Fruit fly (Drosophila melanogaster) whole organism, wandering third instar larva: ENCODE data around the gene CG15452.

ENCODE experiments used
- Abd-B ChIP-seq: fragments of >200 bp; optimal IDR thresholded peaks from 2 replicates; lab custom pipeline; 2017; ENCODE audit warnings: missing biosample characterization, missing genetic modification characterization
- CG9705 ChIP-seq: fragments of 200-800 bp; sonication (Bioruptor generic); optimal IDR thresholded peaks from 2 replicates; lab custom pipeline; 2018; ENCODE audit warnings: missing biosample characterization, mild to moderate bottlenecking, missing genetic modification characterization
- CrebA ChIP-seq: fragments of 200-800 bp; sonication (Bioruptor generic); optimal IDR thresholded peaks from 2 replicates; lab custom pipeline; 2016; ENCODE audit warnings: missing biosample characterization, mild to moderate bottlenecking, missing genetic modification characterization, borderline replicate concordance
- Dfd ChIP-seq: fragments of >200 bp; optimal IDR thresholded peaks from 2 replicates; lab custom pipeline; 2017; ENCODE audit warnings: missing biosample characterization, missing genetic modification characterization
- Dif ChIP-seq: fragments of 200-275, 200-300 bp; sonication (Bioruptor generic); optimal IDR thresholded peaks from 2 replicates; lab custom pipeline; 2018; ENCODE audit warnings: missing biosample characterization, missing genetic modification characterization; ENCODE audit not compliant: partially characterized antibody
- GATAd ChIP-seq: sonication (Bioruptor generic); optimal IDR thresholded peaks from 2 replicates; lab custom pipeline; 2016; ENCODE audit warnings: missing biosample characterization, missing genetic modification characterization
- HLH106 ChIP-seq: fragments of 200-800 bp; optimal IDR thresholded peaks from 3 replicates; lab custom pipeline; 2019; ENCODE audit warnings: missing biosample characterization, mild to moderate bottlenecking, missing genetic modification characterization, moderate library complexity
- Hnf4 ChIP-seq: fragments of 200-800 bp; sonication (Bioruptor generic); optimal IDR thresholded peaks from 2 replicates; lab custom pipeline; 2016; ENCODE audit warnings: missing biosample characterization, mild to moderate bottlenecking, missing genetic modification characterization
- Hr78 ChIP-seq: fragments of >200 bp; optimal IDR thresholded peaks from 2 replicates; lab custom pipeline; 2017; ENCODE audit warnings: missing biosample characterization, missing genetic modification characterization
- Hr83 ChIP-seq: fragments of 200-300 bp; sonication (Bioruptor generic); optimal IDR thresholded peaks from 2 replicates; lab custom pipeline; 2016; ENCODE audit warnings: missing biosample characterization, mild to moderate bottlenecking, missing genetic modification characterization, moderate library complexity; ENCODE audit not compliant: poor library complexity, severe bottlenecking
- Jra ChIP-seq: sonication (Bioruptor generic); optimal IDR thresholded peaks from 2 replicates; lab custom pipeline; 2016; ENCODE audit warnings: missing biosample characterization, missing genetic modification characterization
- Mio ChIP-seq: sonication (Bioruptor generic); optimal IDR thresholded peaks from 2 replicates; lab custom pipeline; 2016; ENCODE audit warnings: missing biosample characterization, missing genetic modification characterization
- Myc ChIP-seq: fragments of >200 bp; optimal IDR thresholded peaks from 2 replicates; lab custom pipeline; 2017
- N ChIP-seq: fragments of >200 bp; optimal IDR thresholded peaks from 2 replicates; lab custom pipeline; 2018; ENCODE audit warnings: missing biosample characterization, missing external identifiers, missing genetic modification characterization
- OdsH ChIP-seq: fragments of 200-800 bp; sonication (Bioruptor generic); optimal IDR thresholded peaks from 2 replicates; lab custom pipeline; 2016; ENCODE audit warnings: missing biosample characterization, mild to moderate bottlenecking, missing genetic modification characterization
- Rel ChIP-seq, 2 experiments: fragments of 200-800 bp; sonication (Bioruptor generic) in 1 of 2; optimal IDR thresholded peaks; 2 replicates in 1 of 2; 3 replicates in 1 of 2; lab custom pipeline; 2016 to 2019; ENCODE audit warnings: mild to moderate bottlenecking in 2 of 2, missing biosample characterization in 2 of 2, missing genetic modification characterization in 2 of 2, moderate library complexity in 1 of 2
- Sp1 ChIP-seq: fragments of 200-800 bp; sonication (Bioruptor generic); optimal IDR thresholded peaks from 3 replicates; lab custom pipeline; 2019; ENCODE audit warnings: missing biosample characterization, mild to moderate bottlenecking, missing genetic modification characterization, moderate library complexity
- br ChIP-seq: fragments of 200-800 bp; sonication (Bioruptor generic); optimal IDR thresholded peaks from 2 replicates; lab custom pipeline; 2016; ENCODE audit warnings: missing biosample characterization, missing genetic modification characterization
- brk ChIP-seq: fragments of 200-800 bp; sonication (Bioruptor generic); optimal IDR thresholded peaks from 2 replicates; lab custom pipeline; 2016; ENCODE audit warnings: missing biosample characterization, mild to moderate bottlenecking, missing genetic modification characterization
- dl ChIP-seq, 2 experiments: fragments of 175-275, 200-275 bp in 1 of 2; fragments of 200-275 bp in 1 of 2; sonication (Bioruptor generic); optimal IDR thresholded peaks; lab custom pipeline; 2018; ENCODE audit warnings: mild to moderate bottlenecking in 2 of 2, missing biosample characterization in 2 of 2, missing genetic modification characterization in 2 of 2, moderate library complexity in 2 of 2; ENCODE audit not compliant: partially characterized antibody in 2 of 2, insufficient read depth in 1 of 2
- dmrt93B ChIP-seq: fragments of 200-800 bp; sonication (Bioruptor generic); optimal IDR thresholded peaks from 2 replicates; lab custom pipeline; 2018; ENCODE audit warnings: missing biosample characterization, mild to moderate bottlenecking, missing genetic modification characterization
- ey ChIP-seq: fragments of 200-800 bp; sonication (Bioruptor generic); optimal IDR thresholded peaks from 2 replicates; lab custom pipeline; 2016; ENCODE audit warnings: missing biosample characterization, missing genetic modification characterization
- foxo ChIP-seq, 2 experiments: fragments of 200-800 bp; sonication (Bioruptor generic); optimal IDR thresholded peaks; 2 replicates in 1 of 2; 3 replicates in 1 of 2; lab custom pipeline; 2016 to 2017; ENCODE audit warnings: missing biosample characterization in 2 of 2, missing genetic modification characterization in 2 of 2
- fru ChIP-seq: fragments of 200-800 bp; sonication (Bioruptor generic); optimal IDR thresholded peaks from 3 replicates; lab custom pipeline; 2016; ENCODE audit warnings: missing biosample characterization, mild to moderate bottlenecking, missing genetic modification characterization
- h ChIP-seq: fragments of 200-800 bp; sonication (Bioruptor generic); optimal IDR thresholded peaks from 3 replicates; lab custom pipeline; 2016; ENCODE audit warnings: missing biosample characterization, mild to moderate bottlenecking, missing genetic modification characterization
- jim ChIP-seq: fragments of 175-275, 200-325 bp; sonication (Bioruptor generic); optimal IDR thresholded peaks from 2 replicates; lab custom pipeline; 2016; ENCODE audit warnings: missing biosample characterization, mild to moderate bottlenecking, missing genetic modification characterization
- lola ChIP-seq: fragments of >200 bp; optimal IDR thresholded peaks from 2 replicates; lab custom pipeline; 2017; ENCODE audit warnings: missing biosample characterization, missing genetic modification characterization
- pan ChIP-seq: fragments of >200 bp; optimal IDR thresholded peaks from 2 replicates; lab custom pipeline; 2017
- psq ChIP-seq: fragments of 200-800 bp; sonication (Bioruptor generic); optimal IDR thresholded peaks from 3 replicates; lab custom pipeline; 2017; ENCODE audit warnings: missing biosample characterization, mild to moderate bottlenecking, missing genetic modification characterization, moderate library complexity
- rgr ChIP-seq: fragments of 200-800 bp; sonication (Bioruptor generic); optimal IDR thresholded peaks from 3 replicates; lab custom pipeline; 2016; ENCODE audit warnings: missing biosample characterization, mild to moderate bottlenecking, missing genetic modification characterization
- sv ChIP-seq: fragments of 200-800 bp; sonication (Bioruptor generic); optimal IDR thresholded peaks from 3 replicates; lab custom pipeline; 2016; ENCODE audit warnings: missing biosample characterization, missing genetic modification characterization
- tai ChIP-seq: sonication (Bioruptor generic); optimal IDR thresholded peaks from 2 replicates; lab custom pipeline; 2016; ENCODE audit warnings: missing biosample characterization, missing genetic modification characterization

Gene CG15452

DNA sequence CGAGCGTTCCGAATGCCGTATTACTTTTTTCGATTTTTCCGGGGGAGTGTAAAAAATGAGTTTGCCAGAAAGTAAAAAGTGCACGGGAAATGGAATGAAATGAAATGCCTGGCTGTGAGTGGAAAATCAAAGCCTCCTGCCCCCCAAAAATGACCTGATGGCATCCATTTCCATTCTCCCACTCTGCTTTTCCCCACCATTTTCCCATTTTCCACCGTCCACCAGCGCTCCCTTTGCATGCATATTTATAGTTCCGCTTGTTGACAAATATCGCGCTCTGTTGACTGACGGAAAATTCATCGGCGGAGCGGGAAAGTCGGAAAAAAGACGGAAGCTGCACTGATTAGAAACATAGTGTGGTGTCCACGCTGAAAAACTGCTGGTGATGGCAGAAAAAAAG is at the start of gene CG15452:
CG15452 (minus strand) TSS at position 101 of the 400 bp plus-strand sequence.
- TF ChIP-seq Abd-B (GFP tag; lab: Kevin White, UChicago) (no peak), Sp1 (no peak), sv (GFP tag; lab: Kevin White, UChicago) (no peak), br (GFP tag; lab: Kevin White, UChicago) (no peak), Hr83 (GFP tag; lab: Kevin White, UChicago) (no peak), Hr78 (GFP tag; lab: Kevin White, UChicago) (no peak), psq (GFP tag; lab: Kevin White, UChicago) (no peak), h (GFP tag; lab: Kevin White, UChicago) (no peak), pan (lab: Kevin White, UChicago) (no peak), Dfd (GFP tag; lab: Kevin White, UChicago) (no peak), dmrt93B (no peak), CG9705 (GFP tag; lab: Kevin White, UChicago) (no peak), foxo (GFP tag; optimal IDR thresholded peaks at IDR 0.05; lab: Kevin White, UChicago) (no peak)

DNA sequence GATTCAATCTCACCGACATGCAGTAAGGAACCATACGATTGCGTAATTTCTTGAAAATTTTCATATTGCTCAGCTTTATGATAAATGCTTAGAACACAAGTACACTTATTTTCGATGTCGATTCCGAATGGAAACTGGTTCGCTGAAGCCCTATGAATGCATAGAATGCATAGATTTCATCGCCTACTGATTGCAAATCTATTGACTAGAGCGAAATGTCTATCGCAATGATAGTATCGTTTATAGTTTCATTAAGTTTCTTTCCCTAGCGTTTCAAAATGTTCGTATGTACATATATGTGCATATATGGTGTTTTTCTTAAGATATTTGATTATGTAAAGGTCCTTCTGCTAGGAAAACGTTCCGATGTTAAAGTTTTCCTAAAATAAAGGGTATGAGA is 35.4 kb upstream of the CG15452 start, which contains the start of gene CG32507:
CG32507 (minus strand) TSS at position 101 of the 400 bp plus-strand sequence.
- TF ChIP-seq GATAd (GFP tag; lab: Kevin White, UChicago) (no peak), br (GFP tag; lab: Kevin White, UChicago) (no peak), psq (GFP tag; lab: Kevin White, UChicago) (no peak), Hr83 (GFP tag; lab: Kevin White, UChicago) (no peak), jim (GFP tag; lab: Kevin White, UChicago) (no peak), Hnf4 (GFP tag; lab: Kevin White, UChicago) (no peak), foxo (GFP tag; optimal IDR thresholded peaks at IDR 0.05; lab: Kevin White, UChicago) (no peak), HLH106 (tag; lab: Kevin White, UChicago) (no peak), Sp1 (no peak), N (GFP tag; lab: Kevin White, UChicago) (no peak), Rel (GFP tag; optimal IDR thresholded peaks at IDR 0.05; lab: Kevin White, UChicago) (no peak), Rel (tag; optimal IDR thresholded peaks at IDR 0.05; lab: Kevin White, UChicago) (no peak), dmrt93B (no peak), fru (GFP tag; lab: Kevin White, UChicago) (no peak), brk (GFP tag; lab: Kevin White, UChicago) (no peak), Jra (GFP tag; lab: Kevin White, UChicago) (no peak), CG9705 (GFP tag; lab: Kevin White, UChicago) (no peak)

- TF ChIP-seq GATAd (GFP tag; lab: Kevin White, UChicago) (no peak), tai (GFP tag; lab: Kevin White, UChicago) (no peak)
- TF ChIP-seq, all 38 proteins: peak for 0
Measured at dm6 chrX:20776281-20776680, 30.5 kb upstream of the CG15452 start.

DNA sequence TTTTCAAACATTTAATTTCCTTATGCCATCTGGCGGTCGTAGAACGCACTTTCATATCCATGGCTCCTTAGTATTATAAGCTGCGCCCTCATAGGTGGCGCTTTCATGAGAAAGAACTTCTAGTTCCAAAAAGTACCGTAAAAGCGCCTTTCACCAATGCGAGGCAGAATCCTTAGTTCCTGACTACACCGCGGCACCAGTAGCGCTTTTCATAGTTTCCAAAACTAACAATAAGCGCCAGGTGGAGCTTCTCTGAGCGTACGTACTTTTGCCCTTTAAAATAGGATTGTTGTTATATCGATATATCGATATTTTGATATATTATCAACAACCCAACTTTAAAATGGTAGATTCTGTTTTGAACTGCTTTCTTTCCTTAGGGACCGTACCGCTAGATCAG is 14.7 kb upstream of the CG15452 start:
- no peak for TF ChIP-seq dl (GFP tag; optimal IDR thresholded peaks at IDR 0.05; lab: Kevin White, UChicago; ENCODE audit: insufficient read depth in 1 of 2, partially characterized antibody in 2 of 2)
- no peak for TF ChIP-seq Sp1
- no peak for TF ChIP-seq Mio
- TF ChIP-seq Hr83 (GFP tag; lab: Kevin White, UChicago), result peak; percentile 66
- TF ChIP-seq CrebA, result no peak
- TF ChIP-seq rgr (GFP tag; lab: Kevin White, UChicago), result peak; percentile 59
- peak; percentile 58 for TF ChIP-seq OdsH (GFP tag; lab: Kevin White, UChicago)
- TF ChIP-seq fru (GFP tag; lab: Kevin White, UChicago), result peak; percentile 1
- peak; percentile 47 for TF ChIP-seq ey (GFP tag; lab: Kevin White, UChicago)
- no peak for TF ChIP-seq pan (lab: Kevin White, UChicago)
- TF ChIP-seq h (GFP tag; lab: Kevin White, UChicago), result peak; percentile 46
- TF ChIP-seq foxo (GFP tag; optimal IDR thresholded peaks at IDR 0.05; lab: Kevin White, UChicago), result peak in 1 of 2 experiments; percentile 31
- peak; percentile 49 for TF ChIP-seq Hnf4 (GFP tag; lab: Kevin White, UChicago)
- TF ChIP-seq dmrt93B, result peak; percentile 10
- no peak for TF ChIP-seq Dif (GFP tag; lab: Kevin White, UChicago)
- peak; percentile 79 for TF ChIP-seq Myc (lab: Kevin White, UChicago)
- peak; percentile 59 for TF ChIP-seq sv (GFP tag; lab: Kevin White, UChicago)
- TF ChIP-seq Jra (GFP tag; lab: Kevin White, UChicago), result peak; percentile 31
- peak; percentile 48 for TF ChIP-seq HLH106 (tag; lab: Kevin White, UChicago)
- no peak for TF ChIP-seq lola (GFP tag; lab: Kevin White, UChicago)
- TF ChIP-seq br (GFP tag; lab: Kevin White, UChicago), result peak; percentile 46
- TF ChIP-seq CG9705 (GFP tag; lab: Kevin White, UChicago), result peak; percentile 35
- peak; percentile 64 for TF ChIP-seq tai (GFP tag; lab: Kevin White, UChicago)
- TF ChIP-seq psq (GFP tag; lab: Kevin White, UChicago), result peak; percentile 48
- TF ChIP-seq, all 38 proteins: peak for 17
